Worm (Caenorhabditis elegans): ENCODE results near the gene C14C6.8.

The C14C6.8 gene

DNA sequence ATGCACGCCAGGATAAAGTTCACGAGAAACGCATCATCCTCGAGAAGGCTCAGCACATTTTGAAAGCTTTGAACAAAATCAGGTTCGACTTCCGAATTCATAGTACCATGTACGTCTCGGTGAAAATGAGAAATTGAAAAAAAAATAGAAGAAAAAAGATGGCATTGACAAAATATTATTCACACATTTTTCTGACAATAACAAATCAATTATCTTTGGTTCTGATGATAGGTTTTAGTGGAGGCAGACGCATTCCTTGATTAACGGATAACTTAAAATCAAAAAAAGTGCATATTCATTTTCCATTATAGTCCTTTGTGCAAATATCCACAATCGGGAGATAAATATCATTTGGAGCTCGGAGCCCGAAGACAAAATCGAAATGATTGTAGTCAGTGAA, 31.4 kb downstream of the C14C6.8 start, which contains the start of gene srw-107:
Gene srw-107, minus strand, starts transcription at position 101 of the 400 bp plus-strand sequence.
- TF ChIP-seq nhr-90 (tag; optimal IDR thresholded peaks at IDR 0.05; ENCODE audit: poor library complexity) (no peak), nhr-47 (tag; optimal IDR thresholded peaks at IDR 0.05) (no peak), dsc-1 (tag; optimal IDR thresholded peaks at IDR 0.05) (no peak), F16B12.6 (tag; optimal IDR thresholded peaks at IDR 0.05) (no peak), grh-1 (GFP tag; IDR thresholded peaks at IDR 0.05) (no peak), nhr-237 (tag; optimal IDR thresholded peaks at IDR 0.05) (no peak), ets-5 (GFP tag; IDR thresholded peaks at IDR 0.05) (no peak), aly-2 (tag; optimal IDR thresholded peaks at IDR 0.05) (no peak), ztf-11 (tag; optimal IDR thresholded peaks at IDR 0.05) (no peak), vab-15 (tag; optimal IDR thresholded peaks at IDR 0.05) (no peak), nhr-28 (tag; optimal IDR thresholded peaks at IDR 0.05) (no peak), ceh-63 (GFP tag; optimal IDR thresholded peaks at IDR 0.05) (no peak), lsy-2 (tag; optimal IDR thresholded peaks at IDR 0.05) (no peak), lin-39 (tag; optimal IDR thresholded peaks at IDR 0.05) (no peak)

DNA sequence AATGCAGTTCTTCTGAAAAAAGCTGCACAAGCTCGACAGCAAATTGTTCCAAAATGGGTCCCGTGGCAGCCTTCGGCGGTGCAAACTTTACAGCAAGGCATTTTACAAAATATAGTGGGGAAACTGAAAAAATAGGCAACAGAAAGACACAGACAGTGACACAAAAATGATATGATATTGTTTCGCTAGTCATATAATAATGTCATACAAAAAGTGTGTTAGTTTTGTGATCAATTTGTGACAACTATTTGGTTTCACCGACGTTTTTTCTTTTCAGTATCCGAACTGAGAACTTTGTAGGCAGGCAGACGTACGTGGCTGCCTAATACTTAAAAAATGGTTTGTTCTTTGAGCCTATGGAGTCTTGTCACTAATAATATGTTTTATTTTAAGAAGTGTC, 33.5 kb downstream of the C14C6.8 start, which contains the start of gene nhr-210:
Gene nhr-210, minus strand, starts transcription at position 101 of the 400 bp plus-strand sequence.
- TF ChIP-seq efl-1 (optimal IDR thresholded peaks at IDR 0.05) = no peak
- peak in 1 of 2 experiments; percentile 36 for TF ChIP-seq efl-1 (GFP tag; optimal IDR thresholded peaks at IDR 0.05 in 1 of 2)
- TF ChIP-seq nhr-85 (tag) = peak; percentile 25
- TF ChIP-seq ces-1 (GFP tag; optimal IDR thresholded peaks at IDR 0.05) = no peak
- no peak for TF ChIP-seq fkh-8 (tag; optimal IDR thresholded peaks at IDR 0.05)

DNA sequence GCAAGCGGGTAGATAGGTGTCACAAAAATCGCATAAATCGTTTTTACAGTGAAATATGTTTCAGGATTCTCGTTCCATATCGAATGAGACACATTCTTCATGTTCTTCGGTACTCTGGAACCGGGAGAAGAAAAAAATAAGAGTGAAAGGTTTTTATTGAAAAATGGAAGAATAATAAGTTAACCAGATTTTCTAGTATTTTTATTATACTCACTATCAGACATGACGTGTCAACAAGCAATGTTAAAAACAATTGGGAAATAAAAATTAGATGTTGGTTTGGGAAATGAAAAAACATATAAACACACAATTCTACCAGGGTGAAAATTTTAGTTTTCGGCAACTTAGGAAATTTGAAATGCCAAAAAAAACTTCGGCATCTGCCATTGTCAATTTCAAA, 40.5 kb downstream of the C14C6.8 start, which contains the start of gene srh-37:
Gene srh-37, minus strand, starts transcription at position 101 of the 400 bp plus-strand sequence.
- TF ChIP-seq C34B4.2 (tag; optimal IDR thresholded peaks at IDR 0.05) (no peak), fkh-8 (tag; optimal IDR thresholded peaks at IDR 0.05) (no peak), sptf-1 (tag; optimal IDR thresholded peaks at IDR 0.05) (no peak), unc-86 (tag; optimal IDR thresholded peaks at IDR 0.05) (no peak), nhr-90 (tag; optimal IDR thresholded peaks at IDR 0.05; ENCODE audit: poor library complexity) (no peak), tbx-2 (tag; optimal IDR thresholded peaks at IDR 0.05) (no peak), mdl-1 (tag; optimal IDR thresholded peaks at IDR 0.05) (no peak), ceh-8 (GFP tag; optimal IDR thresholded peaks at IDR 0.05) (no peak), zip-4 (GFP tag; optimal IDR thresholded peaks at IDR 0.05) (no peak), fkh-4 (tag; optimal IDR thresholded peaks at IDR 0.05; ENCODE audit: borderline replicate concordance) (no peak), snpc-4 (tag; optimal IDR thresholded peaks at IDR 0.05) (no peak), C04F5.9 (tag; optimal IDR thresholded peaks at IDR 0.05) (no peak), elt-3 (tag; optimal IDR thresholded peaks at IDR 0.05) (no peak), lir-3 (tag; optimal IDR thresholded peaks at IDR 0.05; ENCODE audit: poor library complexity) (no peak), ztf-11 (tag; optimal IDR thresholded peaks at IDR 0.05) (no peak)

DNA sequence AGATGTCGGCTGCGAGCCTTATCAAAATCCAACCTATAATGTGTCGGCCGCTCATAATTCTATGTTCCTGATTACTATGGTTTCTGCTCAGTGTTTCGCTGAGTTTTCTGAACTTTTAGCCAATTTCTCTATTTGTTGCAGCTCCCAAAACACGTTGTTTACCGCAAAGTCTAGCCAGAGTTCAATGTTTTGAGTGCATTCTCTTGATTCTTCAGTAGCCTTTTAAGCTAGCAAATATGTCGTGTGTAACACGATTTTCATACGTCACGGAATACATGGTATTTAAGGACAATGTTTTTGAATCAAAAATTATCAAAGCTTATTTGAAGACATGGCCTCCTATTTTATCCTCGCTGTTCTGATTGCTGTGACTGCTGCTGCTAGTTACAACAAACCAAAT, 47.8 kb downstream of the C14C6.8 start, which contains the start of gene srlf-19:
Gene srlf-19, plus strand, starts transcription at position 301 of the 400 bp plus-strand sequence.
- no peak for TF ChIP-seq ceh-90 (tag; optimal IDR thresholded peaks at IDR 0.05)
- no peak for TF ChIP-seq nhr-77 (tag; optimal IDR thresholded peaks at IDR 0.05)
- no peak for TF ChIP-seq dpl-1 (GFP tag; optimal IDR thresholded peaks at IDR 0.05)
- TF ChIP-seq nhr-71 (tag; optimal IDR thresholded peaks at IDR 0.05) = no peak
- no peak for TF ChIP-seq zag-1 (tag; optimal IDR thresholded peaks at IDR 0.05)
- no peak for TF ChIP-seq elt-3 (tag; optimal IDR thresholded peaks at IDR 0.05)
- no peak for TF ChIP-seq lin-13 (GFP tag; optimal IDR thresholded peaks at IDR 0.05)
- no peak for TF ChIP-seq lin-15B (tag; optimal IDR thresholded peaks at IDR 0.05)
- TF ChIP-seq lir-3 (tag; optimal IDR thresholded peaks at IDR 0.05; ENCODE audit: poor library complexity) = no peak
- no peak for TF ChIP-seq Y116A8C.19 (tag; optimal IDR thresholded peaks at IDR 0.05; ENCODE audit: borderline replicate concordance)
- no peak for TF ChIP-seq xbp-1 (tag; optimal IDR thresholded peaks at IDR 0.05)
- TF ChIP-seq rnt-1 (tag; optimal IDR thresholded peaks at IDR 0.05) = no peak
- no peak for TF ChIP-seq ztf-4 (tag; optimal IDR thresholded peaks at IDR 0.05)
- TF ChIP-seq ceh-8 (GFP tag; optimal IDR thresholded peaks at IDR 0.05) = no peak
- no peak for TF ChIP-seq aha-1 (tag; optimal IDR thresholded peaks at IDR 0.05)
- no peak for TF ChIP-seq efl-1 (optimal IDR thresholded peaks at IDR 0.05)
- no peak for TF ChIP-seq efl-1 (GFP tag; optimal IDR thresholded peaks at IDR 0.05 in 1 of 2)
- TF ChIP-seq pag-3 (tag; optimal IDR thresholded peaks at IDR 0.05; ENCODE audit: borderline replicate concordance, insufficient read depth) = no peak
- no peak for TF ChIP-seq fos-1 (tag; optimal IDR thresholded peaks at IDR 0.05)
- no peak for TF ChIP-seq lin-35 (GFP tag; optimal IDR thresholded peaks at IDR 0.05)
- TF ChIP-seq pax-3 (tag; optimal IDR thresholded peaks at IDR 0.05) = no peak

Data from whole organism, L1 larva.